Worm (Caenorhabditis elegans) whole organism, young adult: ENCODE results near the gene hpo-6.

Source experiments
- B0336.3 ChIP-seq: fragments of 200-800 bp; sonication (Bioruptor generic); IDR thresholded peaks from 2 replicates; pipeline ENCODE4 v1.3.6; 2022; ENCODE audit warnings: missing genetic modification characterization, missing compliant biosample characterization
- D2030.7 ChIP-seq: fragments of 200-800 bp; sonication (Bioruptor generic); IDR thresholded peaks from 2 replicates; pipeline ENCODE4 v1.3.6; 2022; ENCODE audit warnings: missing genetic modification reagents, missing genetic modification characterization, missing compliant biosample characterization
- F33H1.4 ChIP-seq: fragments of 200-800 bp; sonication (Bioruptor generic); IDR thresholded peaks from 2 replicates; pipeline ENCODE4 v1.3.6; 2022; ENCODE audit warnings: missing genetic modification reagents, missing genetic modification characterization, missing compliant biosample characterization
- F52B5.7 ChIP-seq: sonication (generic microtip); optimal IDR thresholded peaks from 2 replicates; lab custom pipeline; 2016; ENCODE audit warnings: mild to moderate bottlenecking, missing genetic modification characterization, missing compliant biosample characterization
- F57C9.4 ChIP-seq: sonication (generic microtip); optimal IDR thresholded peaks from 2 replicates; lab custom pipeline; 2017; ENCODE audit warnings: mild to moderate bottlenecking, missing genetic modification characterization, missing compliant biosample characterization
- Y53G8AR.9 ChIP-seq: fragments of 200-800 bp; sonication (Bioruptor generic); conservative IDR thresholded peaks from 2 replicates; pipeline ENCODE4 v1.3.6; 2022; ENCODE audit warnings: missing genetic modification reagents, missing genetic modification characterization, missing compliant biosample characterization
- Y56A3A.18 ChIP-seq: fragments of 200-800 bp; sonication (Bioruptor generic); IDR thresholded peaks from 2 replicates; pipeline ENCODE4 v1.3.6; 2022; ENCODE audit warnings: missing genetic modification reagents, missing genetic modification characterization, missing compliant biosample characterization
- Y79H2A.3 ChIP-seq: fragments of 200-800 bp; sonication (Bioruptor generic); conservative IDR thresholded peaks from 2 replicates; pipeline ENCODE4 v1.3.6; 2022; ENCODE audit warnings: missing genetic modification reagents, missing genetic modification characterization, missing compliant biosample characterization
- aptf-3 ChIP-seq: fragments of 200-800 bp; sonication (Bioruptor generic); IDR thresholded peaks from 2 replicates; pipeline ENCODE4 v1.3.6; 2022; ENCODE audit warnings: missing genetic modification characterization, missing compliant biosample characterization
- atf-7 ChIP-seq: sonication (generic microtip); optimal IDR thresholded peaks from 2 replicates; lab custom pipeline; 2017; ENCODE audit warnings: mild to moderate bottlenecking, missing genetic modification characterization, missing compliant biosample characterization
- attf-3 ChIP-seq: fragments of 200-800 bp; sonication (Bioruptor generic); conservative IDR thresholded peaks from 2 replicates; pipeline ENCODE4 v1.3.6; 2022; ENCODE audit warnings: missing genetic modification reagents, missing genetic modification characterization, missing compliant biosample characterization
- ccch-3 ChIP-seq: fragments of 200-800 bp; sonication (Bioruptor generic); optimal IDR thresholded peaks from 2 replicates; lab custom pipeline; 2018; ENCODE audit warnings: mild to moderate bottlenecking, missing genetic modification characterization, missing compliant biosample characterization
- die-1 ChIP-seq: sonication (generic microtip); optimal IDR thresholded peaks from 2 replicates; lab custom pipeline; 2016; ENCODE audit warnings: missing genotype, mild to moderate bottlenecking, missing genetic modification characterization, missing compliant biosample characterization
- efl-1 ChIP-seq: fragments of 150-350 bp; optimal IDR thresholded peaks from 2 replicates; lab custom pipeline; 2014; ENCODE audit warnings: missing biosample characterization, missing genetic modification reagents, missing genetic modification characterization
- egl-18 ChIP-seq: fragments of 200-800 bp; sonication (Bioruptor generic); IDR thresholded peaks from 2 replicates; pipeline ENCODE4 v1.3.6; 2022; ENCODE audit warnings: missing genetic modification reagents, missing genetic modification characterization, missing compliant biosample characterization
- egrh-3 ChIP-seq: fragments of 200-800 bp; sonication (Bioruptor generic); IDR thresholded peaks from 2 replicates; pipeline ENCODE4 v1.3.6; 2022; ENCODE audit warnings: missing genetic modification reagents, missing genetic modification characterization, missing compliant biosample characterization
- ets-4 ChIP-seq: fragments of 200-800 bp; sonication (Bioruptor generic); optimal IDR thresholded peaks from 2 replicates; lab custom pipeline; 2018; ENCODE audit warnings: mild to moderate bottlenecking, missing genetic modification characterization, missing compliant biosample characterization
- hrde-1 ChIP-seq: sonication (generic microtip); optimal IDR thresholded peaks from 2 replicates; lab custom pipeline; 2016; ENCODE audit warnings: missing genetic modification characterization, mild to moderate bottlenecking, missing compliant biosample characterization, moderate library complexity, missing genotype, missing genetic modification reagents, borderline replicate concordance
- let-526 ChIP-seq: fragments of 200-800 bp; sonication (Bioruptor generic); IDR thresholded peaks from 2 replicates; pipeline ENCODE4 v1.3.6; 2022; ENCODE audit warnings: missing genetic modification reagents, missing genetic modification characterization, missing compliant biosample characterization
- lin-26 ChIP-seq: fragments of 200-800 bp; sonication (Bioruptor generic); IDR thresholded peaks from 2 replicates; pipeline ENCODE4 v1.3.6; 2022; ENCODE audit warnings: missing genetic modification reagents, missing genetic modification characterization, missing compliant biosample characterization
- lsl-1 ChIP-seq: fragments of 200-800 bp; sonication (Bioruptor generic); optimal IDR thresholded peaks from 2 replicates; lab custom pipeline; 2018; ENCODE audit warnings: mild to moderate bottlenecking, missing genetic modification characterization, moderate library complexity, missing compliant biosample characterization
- lsy-27 ChIP-seq: sonication (generic microtip); optimal IDR thresholded peaks from 2 replicates; lab custom pipeline; 2017; ENCODE audit warnings: missing genetic modification characterization, mild to moderate bottlenecking, missing compliant biosample characterization, antibody characterized with exemption, missing genotype, borderline replicate concordance; ENCODE audit not compliant: insufficient read depth
- madf-8 ChIP-seq: fragments of 200-800 bp; sonication (Bioruptor generic); conservative IDR thresholded peaks from 2 replicates; pipeline ENCODE4 v1.3.6; 2022; ENCODE audit warnings: missing genetic modification reagents, missing genetic modification characterization, missing compliant biosample characterization
- mcd-1 ChIP-seq: fragments of 200-800 bp; sonication (Bioruptor generic); IDR thresholded peaks from 2 replicates; pipeline ENCODE4 v1.3.6; 2022; ENCODE audit warnings: missing genetic modification reagents, missing genetic modification characterization, missing compliant biosample characterization
- mel-28 ChIP-seq: sonication (generic microtip); optimal IDR thresholded peaks from 2 replicates; lab custom pipeline; 2016; ENCODE audit warnings: borderline replicate concordance, mild to moderate bottlenecking, missing genetic modification characterization, missing compliant biosample characterization
- mes-4 ChIP-seq: sonication (generic microtip); optimal IDR thresholded peaks from 2 replicates; lab custom pipeline; 2016; ENCODE audit warnings: missing genotype, missing genetic modification characterization, missing compliant biosample characterization
- nfya-2 ChIP-seq: fragments of 200-800 bp; sonication (Bioruptor generic); IDR thresholded peaks from 2 replicates; pipeline ENCODE4 v1.3.6; 2022; ENCODE audit warnings: missing genetic modification reagents, missing genetic modification characterization, missing compliant biosample characterization
- nhr-120 ChIP-seq: fragments of 200-800 bp; sonication (Bioruptor generic); IDR thresholded peaks from 2 replicates; pipeline ENCODE4 v1.3.6; 2022; ENCODE audit warnings: missing genetic modification characterization, missing compliant biosample characterization
- nhr-80 ChIP-seq: sonication (generic microtip); optimal IDR thresholded peaks from 2 replicates; lab custom pipeline; 2016; ENCODE audit warnings: missing genetic modification characterization, missing compliant biosample characterization
- pha-4 ChIP-seq: fragments of 150-350 bp; sonication (generic microtip); optimal IDR thresholded peaks from 2 replicates; lab custom pipeline; 2014; ENCODE audit warnings: missing biosample characterization, missing genetic modification reagents, missing genetic modification characterization
- sdz-38 ChIP-seq: sonication (generic microtip); optimal IDR thresholded peaks from 2 replicates; lab custom pipeline; 2016; ENCODE audit warnings: missing genotype, missing genetic modification characterization, missing compliant biosample characterization
- sea-2 ChIP-seq: fragments of 200-800 bp; sonication (Bioruptor generic); IDR thresholded peaks from 2 replicates; pipeline ENCODE4 v1.3.6; 2022; ENCODE audit warnings: missing genetic modification characterization, missing compliant biosample characterization
- snpc-4 ChIP-seq, 5 experiments: fragments of 150-350 bp in 1 of 5; sonication (generic microtip) in 4 of 5; optimal IDR thresholded peaks; 2 replicates each; lab custom pipeline; 2014 to 2018; ENCODE audit warnings: missing genetic modification characterization in 5 of 5, missing biosample characterization in 3 of 5, antibody characterized with exemption in 2 of 5, mild to moderate bottlenecking in 2 of 5, missing compliant biosample characterization in 2 of 5, missing genotype in 2 of 5, moderate library complexity in 2 of 5, missing genetic modification reagents in 1 of 5
- somi-1 ChIP-seq: fragments of 200-800 bp; sonication (Bioruptor generic); optimal IDR thresholded peaks from 2 replicates; lab custom pipeline; 2018; ENCODE audit warnings: mild to moderate bottlenecking, missing genetic modification characterization, missing compliant biosample characterization
- tlf-1 ChIP-seq: fragments of 200-800 bp; sonication (Bioruptor generic); optimal IDR thresholded peaks from 2 replicates; lab custom pipeline; 2018; ENCODE audit warnings: mild to moderate bottlenecking, missing genetic modification characterization, missing compliant biosample characterization
- zfh-2 ChIP-seq: fragments of 200-800 bp; sonication (Bioruptor generic); conservative IDR thresholded peaks from 2 replicates; pipeline ENCODE4 v1.3.6; 2022; ENCODE audit warnings: missing genetic modification reagents, missing genetic modification characterization, missing compliant biosample characterization
- zim-3 ChIP-seq: sonication (generic microtip); optimal IDR thresholded peaks from 2 replicates; lab custom pipeline; 2017; ENCODE audit warnings: mild to moderate bottlenecking, missing genetic modification characterization, moderate library complexity, missing compliant biosample characterization
- ztf-18 ChIP-seq: sonication (generic microtip); optimal IDR thresholded peaks from 2 replicates; lab custom pipeline; 2016; ENCODE audit warnings: missing genotype, mild to moderate bottlenecking, missing genetic modification characterization, missing compliant biosample characterization
- ztf-28 ChIP-seq: fragments of 200-800 bp; sonication (Bioruptor generic); IDR thresholded peaks from 2 replicates; pipeline ENCODE4 v1.3.6; 2022; ENCODE audit warnings: missing genetic modification reagents, missing genetic modification characterization, missing compliant biosample characterization

hpo-6 gene

ce11 chrIV:1515891-1516290 is 46.1 kb upstream of the hpo-6 start:
- TF ChIP-seq madf-8: no peak
- no peak for TF ChIP-seq lsy-27 (tag; lab: Kevin White, UChicago)
- peak; percentile 91 for TF ChIP-seq zfh-2
- peak; percentile 90 for TF ChIP-seq egrh-3 (GFP tag; lab: Robert Waterston, UW)
- 0 out of 2 replicates have a peak, but pooled peaks have one; percentile 28 for TF ChIP-seq lin-26 (GFP tag; lab: Robert Waterston, UW)
- no peak for TF ChIP-seq snpc-4 (GFP tag; optimal IDR thresholded peaks at IDR 0.05; lab: Kevin White, UChicago)
- TF ChIP-seq snpc-4 (tag; optimal IDR thresholded peaks at IDR 0.05; lab: Kevin White, UChicago): peak in 1 of 4 experiments; percentile 51

ce11 chrIV:1516527-1516926 is 45.5 kb upstream of the hpo-6 start, which contains the start of gene clec-172:
TSS of gene clec-172 (minus strand) at chrIV:1516627.
- TF ChIP-seq somi-1 (GFP tag; lab: Kevin White, UChicago) (no peak), nhr-80 (peak; percentile 1)
- TF ChIP-seq, all 124 proteins: peak for 1

ce11 chrIV:1521224-1521623 is 40.8 kb upstream of the hpo-6 start, which contains the start of gene K03H6.4:
TSS of gene K03H6.4 (minus strand) at chrIV:1521324.
- no peak for TF ChIP-seq let-526
- TF ChIP-seq zim-3 (tag; lab: Kevin White, UChicago): no peak
- no peak for TF ChIP-seq aptf-3
- TF ChIP-seq die-1 (tag; lab: Kevin White, UChicago): no peak
- TF ChIP-seq efl-1 (GFP tag; lab: Kevin White, UChicago): no peak
- TF ChIP-seq mes-4 (tag; lab: Kevin White, UChicago): no peak
- no peak for TF ChIP-seq nhr-120 (GFP tag; lab: Robert Waterston, UW)
- TF ChIP-seq ccch-3 (GFP tag; lab: Kevin White, UChicago): no peak
- TF ChIP-seq F52B5.7 (tag; lab: Kevin White, UChicago): no peak
- TF ChIP-seq sdz-38 (tag; lab: Kevin White, UChicago): no peak

- TF ChIP-seq egl-18 (GFP tag; lab: Robert Waterston, UW) (no peak), F57C9.4 (no peak), F33H1.4 (GFP tag; lab: Robert Waterston, UW) (no peak), F52B5.7 (tag; lab: Kevin White, UChicago) (no peak), attf-3 (GFP tag; lab: Robert Waterston, UW) (no peak), pha-4 (tag; lab: Kevin White, UChicago) (no peak), Y53G8AR.9 (GFP tag; lab: Robert Waterston, UW) (no peak), hrde-1 (no peak)
These were observed 39.6 kb upstream of the hpo-6 start for ce11 chrIV:1522358-1522757.

- TF ChIP-seq Y79H2A.3 (GFP tag; lab: Robert Waterston, UW) (no peak), mcd-1 (GFP tag; lab: Robert Waterston, UW) (no peak), Y56A3A.18 (GFP tag; lab: Robert Waterston, UW) (no peak), nfya-2 (no peak), ets-4 (GFP tag; lab: Kevin White, UChicago) (no peak), ztf-18 (no peak), atf-7 (tag; lab: Kevin White, UChicago) (no peak), sea-2 (GFP tag; lab: Robert Waterston, UW) (no peak), egrh-3 (GFP tag; lab: Robert Waterston, UW) (no peak), lsl-1 (GFP tag; lab: Kevin White, UChicago) (no peak), ztf-28 (GFP tag; lab: Robert Waterston, UW) (no peak), B0336.3 (GFP tag; lab: Robert Waterston, UW) (no peak), D2030.7 (GFP tag; lab: Robert Waterston, UW) (no peak), mel-28 (tag; lab: Kevin White, UChicago) (no peak), tlf-1 (GFP tag; lab: Kevin White, UChicago) (no peak)
These were observed 38.6 kb upstream of the hpo-6 start, which contains the start of gene K03H6.1 for ce11 chrIV:1523418-1523817. TSS of gene K03H6.1 (plus strand) at chrIV:1523718.
